Fruit fly (Drosophila melanogaster) whole organism, embryonic: ENCODE data around the gene CG32454.

Experiments used
- Atf3 ChIP-seq: fragments of 200-800 bp; sonication (Bioruptor generic); optimal IDR thresholded peaks from 3 replicates; lab custom pipeline; 2016; ENCODE audit warnings: missing biosample characterization, missing genetic modification characterization
- Awh ChIP-seq: fragments of 200-800 bp; sonication (Bioruptor generic); IDR thresholded peaks from 2 replicates; pipeline ENCODE4, ENCODE4 v1.3.6; 2022; ENCODE audit warnings: missing biosample characterization, missing genetic modification characterization
- CG11560 ChIP-seq: fragments of 200-800 bp; sonication (Bioruptor generic); IDR thresholded peaks from 3 replicates; pipeline ENCODE4 v1.3.6; 2022; ENCODE audit warnings: missing biosample characterization, missing genetic modification characterization
- CG11695 ChIP-seq: fragments of 200-800 bp; sonication (Bioruptor generic); IDR thresholded peaks from 3 replicates; pipeline ENCODE4 v1.3.6; 2022; ENCODE audit warnings: missing biosample characterization, missing genetic modification characterization
- CG1233 ChIP-seq: fragments of 200-800 bp; sonication (Bioruptor generic); optimal IDR thresholded peaks from 4 replicates; lab custom pipeline; 2018; ENCODE audit warnings: missing biosample characterization, mild to moderate bottlenecking, missing genetic modification characterization
- CG13123 ChIP-seq: fragments of 200-800 bp; sonication (Bioruptor generic); optimal IDR thresholded peaks from 2 replicates; lab custom pipeline; 2016; ENCODE audit warnings: missing biosample characterization, missing genetic modification characterization
- CG13424 ChIP-seq: fragments of 200-800 bp; sonication (Bioruptor generic); optimal IDR thresholded peaks from 2 replicates; lab custom pipeline; 2019; ENCODE audit warnings: missing biosample characterization, mild to moderate bottlenecking, missing genetic modification characterization, moderate library complexity
- CG14667 ChIP-seq: fragments of 200-800 bp; sonication (Bioruptor generic); IDR thresholded peaks from 2 replicates; pipeline ENCODE4 v1.3.6; 2022; ENCODE audit warnings: missing biosample characterization, missing genetic modification characterization
- CG14710 ChIP-seq: fragments of 200-800 bp; sonication (Bioruptor generic); optimal IDR thresholded peaks from 3 replicates; lab custom pipeline; 2019; ENCODE audit warnings: missing biosample characterization, mild to moderate bottlenecking, missing genetic modification characterization, moderate library complexity
- CG18262 ChIP-seq: fragments of 200-800 bp; optimal IDR thresholded peaks from 3 replicates; lab custom pipeline; 2019; ENCODE audit warnings: missing biosample characterization, mild to moderate bottlenecking, missing genetic modification characterization, moderate library complexity
- CG2129 ChIP-seq: fragments of 200-800 bp; sonication (Bioruptor generic); IDR thresholded peaks from 2 replicates; pipeline ENCODE4 v1.3.6; 2022; ENCODE audit warnings: missing biosample characterization, missing genetic modification characterization; ENCODE audit not compliant: partially characterized antibody
- CG3065 ChIP-seq: fragments of 200-800 bp; sonication (Bioruptor generic); optimal IDR thresholded peaks from 2 replicates; lab custom pipeline; 2016; ENCODE audit warnings: missing biosample characterization, missing genetic modification characterization
- CG32532 ChIP-seq: fragments of 200-800 bp; sonication (Bioruptor generic); IDR thresholded peaks from 2 replicates; pipeline ENCODE4 v1.3.6; 2022; ENCODE audit warnings: missing biosample characterization, missing genetic modification characterization
- CG33557 ChIP-seq: fragments of 200-800 bp; sonication (Bioruptor generic); optimal IDR thresholded peaks from 2 replicates; lab custom pipeline; 2019; ENCODE audit warnings: missing biosample characterization, mild to moderate bottlenecking, missing genetic modification characterization, moderate library complexity
- CG4820 ChIP-seq: fragments of 200-800 bp; sonication (Bioruptor generic); optimal IDR thresholded peaks from 3 replicates; lab custom pipeline; 2016; ENCODE audit warnings: missing biosample characterization, missing genetic modification characterization
- CG6813 ChIP-seq: fragments of 200-800 bp; sonication (Bioruptor generic); optimal IDR thresholded peaks from 2 replicates; lab custom pipeline; 2017; ENCODE audit warnings: missing biosample characterization, missing genetic modification characterization, mild to moderate bottlenecking, moderate library complexity, missing genetic modification reagents
- CG9437 ChIP-seq: fragments of 200-800 bp; sonication (Bioruptor generic); optimal IDR thresholded peaks from 2 replicates; lab custom pipeline; 2018; ENCODE audit warnings: missing biosample characterization, mild to moderate bottlenecking, missing genetic modification characterization
- CG9876 ChIP-seq: fragments of 200-800 bp; sonication (Bioruptor generic); optimal IDR thresholded peaks from 2 replicates; lab custom pipeline; 2016; ENCODE audit warnings: missing biosample characterization, missing genetic modification characterization
- CkIIα-i1 ChIP-seq: fragments of 200-800 bp; sonication (Bioruptor generic); IDR thresholded peaks from 2 replicates; pipeline ENCODE4 v1.3.6; 2022; ENCODE audit warnings: missing biosample characterization, missing genetic modification characterization
- Dek ChIP-seq: fragments of 200-800 bp; sonication (Bioruptor generic); optimal IDR thresholded peaks from 3 replicates; lab custom pipeline; 2019; ENCODE audit warnings: missing biosample characterization, mild to moderate bottlenecking, missing genetic modification characterization, moderate library complexity
- Fer3 ChIP-seq: fragments of 200-800 bp; sonication (Bioruptor generic); optimal IDR thresholded peaks from 2 replicates; lab custom pipeline; 2018; ENCODE audit warnings: missing biosample characterization, mild to moderate bottlenecking, missing genetic modification characterization, moderate library complexity
- Gsc ChIP-seq: fragments of 200-800 bp; sonication (Bioruptor generic); IDR thresholded peaks from 2 replicates; pipeline ENCODE4 v1.3.6; 2022; ENCODE audit warnings: missing biosample characterization, missing genetic modification characterization
- Hey ChIP-seq: fragments of 200-800 bp; sonication (Bioruptor generic); optimal IDR thresholded peaks from 3 replicates; lab custom pipeline; 2018; ENCODE audit warnings: missing biosample characterization, mild to moderate bottlenecking, missing genetic modification characterization
- Lim3 ChIP-seq: fragments of 200-800 bp; sonication (Bioruptor generic); IDR thresholded peaks from 2 replicates; pipeline ENCODE4 v1.3.6; 2022; ENCODE audit warnings: missing biosample characterization, missing genetic modification characterization
- MESR4 ChIP-seq: fragments of 200-800 bp; sonication (Bioruptor generic); optimal IDR thresholded peaks from 2 replicates; lab custom pipeline; 2018; ENCODE audit warnings: missing biosample characterization, mild to moderate bottlenecking, missing genetic modification characterization, moderate library complexity
- Poxn ChIP-seq: fragments of 200-800 bp; sonication (Bioruptor generic); IDR thresholded peaks from 2 replicates; pipeline ENCODE4 v1.3.6; 2022; ENCODE audit warnings: missing biosample characterization, missing genetic modification characterization
- Ssrp ChIP-seq: fragments of 200-800 bp; sonication (Bioruptor generic); optimal IDR thresholded peaks from 2 replicates; lab custom pipeline; 2018; ENCODE audit warnings: missing biosample characterization, mild to moderate bottlenecking, missing genetic modification characterization, moderate library complexity
- Stat92E ChIP-seq, 3 experiments: fragments of >200 bp in 2 of 3; fragments of 200-800 bp in 1 of 3; sonication (Bioruptor generic) in 1 of 3; optimal IDR thresholded peaks; 2 replicates each; lab custom pipeline; 2017 to 2019; ENCODE audit warnings: missing biosample characterization in 3 of 3, missing genetic modification characterization in 3 of 3, mild to moderate bottlenecking in 1 of 3, moderate library complexity in 1 of 3
- Taf1 ChIP-seq: fragments of 200-800 bp; sonication (Bioruptor generic); IDR thresholded peaks from 2 replicates; pipeline ENCODE4 v1.3.6; 2022; ENCODE audit warnings: missing biosample characterization, missing genetic modification characterization
- Tbp ChIP-seq: fragments of >200 bp; optimal IDR thresholded peaks from 2 replicates; lab custom pipeline; 2018; ENCODE audit warnings: missing biosample characterization, missing genetic modification characterization
- bsh ChIP-seq, 2 experiments: fragments of 200-800 bp; sonication (Bioruptor generic); optimal IDR thresholded peaks; 2 replicates each; lab custom pipeline; 2017 to 2018; ENCODE audit warnings: mild to moderate bottlenecking in 2 of 2, missing biosample characterization in 2 of 2, missing genetic modification characterization in 2 of 2, moderate library complexity in 1 of 2
- chinmo ChIP-seq: fragments of 200-800 bp; sonication (Bioruptor generic); IDR thresholded peaks from 4 replicates; pipeline ENCODE4 v1.3.6; 2022; ENCODE audit warnings: missing biosample characterization, missing genetic modification characterization; ENCODE audit not compliant: partially characterized antibody
- dm ChIP-seq: fragments of 200-800 bp; sonication (Bioruptor generic); optimal IDR thresholded peaks from 3 replicates; lab custom pipeline; 2016; ENCODE audit warnings: missing biosample characterization, missing genetic modification characterization
- dmrt99B ChIP-seq: fragments of 200-800 bp; sonication (Bioruptor generic); optimal IDR thresholded peaks from 2 replicates; lab custom pipeline; 2018; ENCODE audit warnings: missing biosample characterization, mild to moderate bottlenecking, missing genetic modification characterization, moderate library complexity
- emc ChIP-seq: fragments of 200-800 bp; sonication (Bioruptor generic); optimal IDR thresholded peaks from 2 replicates; lab custom pipeline; 2016; ENCODE audit warnings: missing biosample characterization, missing genetic modification characterization
- en ChIP-seq: fragments of 200-800 bp; sonication (Bioruptor generic); optimal IDR thresholded peaks from 2 replicates; lab custom pipeline; 2016; ENCODE audit warnings: missing biosample characterization, missing genetic modification characterization
- fru ChIP-seq: fragments of >200 bp; optimal IDR thresholded peaks from 2 replicates; lab custom pipeline; 2017
- gem ChIP-seq: fragments of 200-800 bp; sonication (Bioruptor generic); optimal IDR thresholded peaks from 2 replicates; lab custom pipeline; 2019; ENCODE audit warnings: missing biosample characterization, mild to moderate bottlenecking, missing genetic modification characterization, moderate library complexity
- grau ChIP-seq: fragments of 200-800 bp; optimal IDR thresholded peaks from 3 replicates; lab custom pipeline; 2019; ENCODE audit warnings: missing biosample characterization, mild to moderate bottlenecking, missing genetic modification characterization, moderate library complexity
- hbn ChIP-seq: fragments of 200-800 bp; sonication (Bioruptor generic); IDR thresholded peaks from 2 replicates; pipeline ENCODE4 v1.3.6; 2022; ENCODE audit warnings: missing biosample characterization, missing genetic modification characterization; ENCODE audit not compliant: partially characterized antibody
- insv ChIP-seq, 2 experiments: fragments of 200-800 bp; sonication (Bioruptor generic); optimal IDR thresholded peaks; 3 replicates each; lab custom pipeline; 2016 to 2018; ENCODE audit warnings: missing biosample characterization in 2 of 2, missing genetic modification characterization in 2 of 2
- jigr1 ChIP-seq: fragments of 200-800 bp; sonication (Bioruptor generic); IDR thresholded peaks from 3 replicates; pipeline ENCODE4 v1.3.6; 2022; ENCODE audit warnings: missing biosample characterization, missing genetic modification characterization
- nom ChIP-seq: fragments of 200-800 bp; sonication (Bioruptor generic); optimal IDR thresholded peaks from 2 replicates; lab custom pipeline; 2017; ENCODE audit warnings: missing biosample characterization, missing genetic modification characterization, mild to moderate bottlenecking, moderate library complexity, missing genetic modification reagents
- rib ChIP-seq: fragments of 200-800 bp; sonication (Bioruptor generic); IDR thresholded peaks from 2 replicates; pipeline ENCODE4 v1.3.6; 2022; ENCODE audit warnings: missing biosample characterization, missing genetic modification characterization
- ro ChIP-seq: fragments of 200-800 bp; sonication (Bioruptor generic); IDR thresholded peaks from 2 replicates; pipeline ENCODE4 v1.3.6; 2022; ENCODE audit warnings: missing biosample characterization, missing genetic modification characterization
- sim ChIP-seq: fragments of 200-800 bp; sonication (Bioruptor generic); IDR thresholded peaks from 2 replicates; pipeline ENCODE4 v1.3.6; 2022; ENCODE audit warnings: missing biosample characterization, missing genetic modification characterization
- slou ChIP-seq: fragments of 200-800 bp; sonication (Bioruptor generic); optimal IDR thresholded peaks from 3 replicates; lab custom pipeline; 2016; ENCODE audit warnings: missing biosample characterization, missing genetic modification characterization
- sna ChIP-seq: fragments of 200-800 bp; sonication (Bioruptor generic); IDR thresholded peaks from 2 replicates; pipeline ENCODE4 v1.3.6; 2022; ENCODE audit warnings: missing biosample characterization, missing genetic modification characterization; ENCODE audit not compliant: partially characterized antibody
- tx ChIP-seq: fragments of 200-800 bp; sonication (Bioruptor generic); optimal IDR thresholded peaks from 2 replicates; lab custom pipeline; 2016; ENCODE audit warnings: missing biosample characterization, missing genetic modification characterization
- vvl ChIP-seq: fragments of 200-800 bp; sonication (Bioruptor generic); IDR thresholded peaks from 2 replicates; pipeline ENCODE4 v1.3.6; 2022; ENCODE audit warnings: missing biosample characterization, missing genetic modification characterization
- zen ChIP-seq: fragments of 200-800 bp; sonication (Bioruptor generic); optimal IDR thresholded peaks from 3 replicates; lab custom pipeline; 2018; ENCODE audit warnings: missing biosample characterization, mild to moderate bottlenecking, missing genetic modification characterization, moderate library complexity

Gene CG32454

DNA sequence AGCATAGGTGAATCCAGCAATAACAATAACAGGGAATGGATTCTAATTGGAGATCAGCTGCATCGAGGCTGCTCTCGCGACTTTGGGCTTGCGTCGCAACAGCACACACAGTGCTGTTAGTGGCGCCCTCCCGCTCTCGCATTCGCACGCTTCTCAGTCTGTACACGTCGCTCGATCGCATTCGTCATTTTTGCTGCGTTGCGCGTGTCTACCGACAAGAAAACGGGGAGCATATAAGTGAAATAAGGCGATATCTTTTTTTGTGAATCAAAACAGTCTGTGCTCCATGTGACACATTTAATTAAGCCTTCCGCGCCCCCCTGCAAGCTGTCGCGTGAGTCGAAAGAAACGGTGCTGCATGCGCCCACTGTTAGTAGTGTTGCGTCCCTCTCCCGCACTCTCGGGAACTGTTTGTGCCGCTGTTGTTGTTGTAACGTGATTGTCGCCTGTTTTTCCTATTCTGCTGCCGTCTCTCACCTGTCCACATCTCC is 43.9 kb downstream of the CG32454 start (continued):
- no peak for TF ChIP-seq ro (GFP tag; lab: Robert Waterston, UW)
- no peak for TF ChIP-seq emc (GFP tag; lab: Kevin White, UChicago)
- no peak for TF ChIP-seq CkIIα-i1 (GFP tag; lab: Robert Waterston, UW)
- TF ChIP-seq CG18262, result no peak
- no peak for TF ChIP-seq sna (GFP tag; lab: Robert Waterston, UW)
- no peak for TF ChIP-seq CG1233 (GFP tag; lab: Kevin White, UChicago)
- TF ChIP-seq Fer3 (tag; lab: Kevin White, UChicago), result no peak
- peak; percentile 92; the same call in 3 of the 4 replicates for TF ChIP-seq chinmo (GFP tag; lab: Robert Waterston, UW)
- TF ChIP-seq Gsc (GFP tag; lab: Robert Waterston, UW), result no peak
- TF ChIP-seq CG9876, result no peak
- peak; percentile 19; the same call in 1 of the 2 replicates for TF ChIP-seq CG32532 (GFP tag; lab: Robert Waterston, UW)
- TF ChIP-seq MESR4 (GFP tag; lab: Kevin White, UChicago), result peak; percentile 42
- TF ChIP-seq gem (tag; lab: Kevin White, UChicago), result no peak
- no peak for TF ChIP-seq Ssrp
- no peak for TF ChIP-seq vvl
- TF ChIP-seq zen (tag; lab: Kevin White, UChicago), result no peak
- no peak for TF ChIP-seq CG9437
- no peak for TF ChIP-seq grau
- TF ChIP-seq insv (GFP tag; optimal IDR thresholded peaks at IDR 0.05; lab: Kevin White, UChicago), result peak; percentile 64 to 94
- no peak for TF ChIP-seq CG14710 (tag; lab: Kevin White, UChicago)
- TF ChIP-seq CG11695 (GFP tag; lab: Robert Waterston, UW), result no peak
- no peak for TF ChIP-seq Tbp (GFP tag; lab: Kevin White, UChicago)
- TF ChIP-seq Lim3, result 0 out of 2 replicates have a peak, but pooled peaks have one; percentile 32
- TF ChIP-seq sim, result no peak
- peak; percentile 54 for TF ChIP-seq dm (GFP tag; lab: Kevin White, UChicago)
- TF ChIP-seq CG3065 (GFP tag; lab: Kevin White, UChicago), result no peak
- TF ChIP-seq dmrt99B (tag; lab: Kevin White, UChicago), result no peak
- TF ChIP-seq Poxn (GFP tag; lab: Robert Waterston, UW), result no peak
- TF ChIP-seq Dek (tag; lab: Kevin White, UChicago), result no peak
- no peak for TF ChIP-seq CG14667
- TF ChIP-seq Hey (tag; lab: Kevin White, UChicago), result no peak
- no peak for TF ChIP-seq CG4820 (GFP tag; lab: Kevin White, UChicago)
- TF ChIP-seq CG13123 (GFP tag; lab: Kevin White, UChicago), result no peak
- TF ChIP-seq CG11560 (tag; lab: Robert Waterston, UW), result no peak
- no peak for TF ChIP-seq CG6813
- no peak for TF ChIP-seq tx (GFP tag; lab: Kevin White, UChicago)
- TF ChIP-seq jigr1, result no peak
- no peak for TF ChIP-seq CG33557 (GFP tag; lab: Kevin White, UChicago)
- TF ChIP-seq nom, result peak; percentile 44
- no peak for TF ChIP-seq fru (lab: Kevin White, UChicago)
- TF ChIP-seq Taf1 (GFP tag; lab: Robert Waterston, UW), result no peak
- TF ChIP-seq bsh (GFP tag; optimal IDR thresholded peaks at IDR 0.05; lab: Kevin White, UChicago), result no peak
- no peak for TF ChIP-seq CG13424 (tag; lab: Kevin White, UChicago)
- TF ChIP-seq hbn (GFP tag; lab: Robert Waterston, UW), result no peak
- TF ChIP-seq CG2129 (GFP tag; lab: Robert Waterston, UW), result no peak
- no peak for TF ChIP-seq rib (GFP tag; lab: Robert Waterston, UW)
- TF ChIP-seq Stat92E (GFP tag; optimal IDR thresholded peaks at IDR 0.05; lab: Kevin White, UChicago), result no peak
- TF ChIP-seq Atf3 (GFP tag; lab: Kevin White, UChicago), result no peak
- no peak for TF ChIP-seq en (GFP tag; lab: Kevin White, UChicago)
- TF ChIP-seq Awh (GFP tag; lab: Robert Waterston, UW), result no peak
- no peak for TF ChIP-seq slou (GFP tag; lab: Kevin White, UChicago)
